Worm (Caenorhabditis elegans) whole organism, L4 larva: Measurements from ENCODE around the gene srlf-1.

Source experiments
- aha-1 ChIP-seq: fragments of 150-350 bp; peaks from one replicate; lab custom pipeline; 2014; ENCODE audit warnings: missing biosample characterization, missing genetic modification characterization
- ama-1 ChIP-seq: fragments of 150-350 bp; optimal IDR thresholded peaks from 2 replicates; lab custom pipeline; 2014; ENCODE audit warnings: inconsistent platforms, mixed read lengths
- egl-27 ChIP-seq: sonication (generic microtip); optimal IDR thresholded peaks from 3 replicates; lab custom pipeline; 2017; ENCODE audit warnings: missing biosample characterization, missing genetic modification reagents, missing genetic modification characterization
- hlh-30 ChIP-seq: sonication (generic microtip); optimal IDR thresholded peaks from 2 replicates; lab custom pipeline; 2017; ENCODE audit warnings: antibody characterized with exemption, mild to moderate bottlenecking, missing genetic modification characterization, missing compliant biosample characterization; ENCODE audit not compliant: insufficient read depth
- lin-15B ChIP-seq: fragments of 150-350 bp; sonication (generic microtip); optimal IDR thresholded peaks from 3 replicates; lab custom pipeline; 2014; ENCODE audit warnings: missing biosample characterization, missing genetic modification characterization
- mes-2 ChIP-seq: sonication (generic microtip); optimal IDR thresholded peaks from 2 replicates; lab custom pipeline; 2016; ENCODE audit warnings: missing genotype, mild to moderate bottlenecking, missing genetic modification characterization, missing compliant biosample characterization; ENCODE audit not compliant: poor library complexity, severe bottlenecking
- nhr-25 ChIP-seq: sonication (generic microtip); optimal IDR thresholded peaks from 2 replicates; lab custom pipeline; 2017; ENCODE audit warnings: missing genetic modification characterization, mild to moderate bottlenecking, missing compliant biosample characterization, antibody characterized with exemption, moderate library complexity, borderline replicate concordance; ENCODE audit not compliant: insufficient read depth
- nhr-76 ChIP-seq: fragments of 150-350 bp; optimal IDR thresholded peaks from 2 replicates; lab custom pipeline; 2014; ENCODE audit warnings: missing biosample characterization, missing genetic modification characterization
- unc-62 ChIP-seq, 3 experiments: fragments of 150-350 bp in 1 of 3; sonication (generic microtip); optimal IDR thresholded peaks in 2 of 3; peaks in 1 of 3; 1 replicate in 1 of 3; 2 replicates in 2 of 3; lab custom pipeline; 2014 to 2017; ENCODE audit warnings: missing biosample characterization in 3 of 3, missing genetic modification characterization in 3 of 3, missing genetic modification reagents in 3 of 3, missing genotype in 1 of 3
- ztf-11 ChIP-seq: fragments of 150-350 bp; optimal IDR thresholded peaks from 2 replicates; lab custom pipeline; 2014; ENCODE audit warnings: missing biosample characterization, missing genetic modification characterization
- ztf-7 ChIP-seq: fragments of 150-350 bp; optimal IDR thresholded peaks from 2 replicates; lab custom pipeline; 2014; ENCODE audit warnings: missing biosample characterization, missing genetic modification characterization

DNA sequence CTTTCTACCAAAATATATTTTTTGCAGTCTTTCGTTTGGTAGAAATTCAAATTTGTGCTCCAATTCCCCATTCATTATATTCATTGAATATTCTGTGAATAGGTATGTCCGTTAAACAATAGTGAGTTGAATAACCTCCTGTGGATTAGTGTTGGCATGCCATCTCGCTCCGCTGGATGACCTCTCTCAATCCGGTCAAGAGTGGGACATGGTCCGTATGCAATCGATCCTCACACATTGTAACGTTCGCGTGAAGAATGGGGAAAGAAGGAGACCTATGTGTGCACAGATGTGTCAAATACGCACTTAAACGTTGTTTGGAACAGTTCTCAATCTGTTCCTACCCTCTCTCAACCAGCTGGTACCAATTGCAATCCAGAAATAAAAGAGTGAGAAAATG is 22.8 kb downstream of the srlf-1 start:
- TF ChIP-seq nhr-25: no peak
- TF ChIP-seq unc-62 (GFP tag; optimal IDR thresholded peaks at IDR 0.05 in 1 of 2; lab: Kevin White, UChicago): no peak
- no peak for TF ChIP-seq unc-62 (tag; optimal IDR thresholded peaks at IDR 0.05; lab: Kevin White, UChicago)
- no peak for TF ChIP-seq nhr-76 (tag; lab: Kevin White, UChicago)
- no peak for TF ChIP-seq hlh-30
- no peak for TF ChIP-seq lin-15B (tag; lab: Kevin White, UChicago)
- TF ChIP-seq ama-1 (lab: Kevin White, UChicago): no peak
- no peak for TF ChIP-seq ztf-7 (tag; lab: Kevin White, UChicago)
- TF ChIP-seq mes-2 (tag; lab: Kevin White, UChicago): no peak
- TF ChIP-seq ztf-11: no peak
- no peak for TF ChIP-seq egl-27 (tag; lab: Kevin White, UChicago)
- no peak for TF ChIP-seq aha-1 (tag; lab: Kevin White, UChicago)
